Worm (Caenorhabditis elegans) whole organism, early embryonic: ENCODE results near the gene hrg-5.

Experiments
- B0310.2 ChIP-seq: sonication (generic microtip); optimal IDR thresholded peaks from 2 replicates; lab custom pipeline; 2016; ENCODE audit warnings: mild to moderate bottlenecking, missing genetic modification characterization, missing compliant biosample characterization
- F13C5.2 ChIP-seq: sonication (generic microtip); optimal IDR thresholded peaks from 2 replicates; lab custom pipeline; 2017; ENCODE audit warnings: mild to moderate bottlenecking, missing genetic modification characterization, inconsistent platforms, missing compliant biosample characterization
- aly-1 ChIP-seq: sonication (generic microtip); optimal IDR thresholded peaks from 2 replicates; lab custom pipeline; 2016; ENCODE audit warnings: missing genetic modification characterization, missing compliant biosample characterization
- ama-1 ChIP-seq: fragments of 150-350 bp; optimal IDR thresholded peaks from 2 replicates; lab custom pipeline; 2014
- ceh-13 ChIP-seq: fragments of 200-800 bp; sonication (Bioruptor generic); optimal IDR thresholded peaks from 2 replicates; lab custom pipeline; 2018; ENCODE audit warnings: mild to moderate bottlenecking, missing genetic modification characterization, missing compliant biosample characterization
- ceh-36 ChIP-seq: sonication (generic microtip); optimal IDR thresholded peaks from 2 replicates; lab custom pipeline; 2016; ENCODE audit warnings: missing genetic modification characterization, inconsistent platforms, missing compliant biosample characterization
- ets-7 ChIP-seq: sonication (generic microtip); optimal IDR thresholded peaks from 2 replicates; lab custom pipeline; 2016; ENCODE audit warnings: missing genotype, missing genetic modification characterization, missing compliant biosample characterization
- flt-1 ChIP-seq: fragments of 200-800 bp; sonication (Bioruptor generic); IDR thresholded peaks from 2 replicates; pipeline ENCODE4 v1.3.6; 2022; ENCODE audit warnings: missing genetic modification characterization, missing compliant biosample characterization
- hmbx-1 ChIP-seq: sonication (generic microtip); optimal IDR thresholded peaks from 2 replicates; lab custom pipeline; 2016; ENCODE audit warnings: mild to moderate bottlenecking, missing genetic modification characterization, missing compliant biosample characterization
- hmg-4 ChIP-seq: fragments of 200-800 bp; sonication (Bioruptor generic); optimal IDR thresholded peaks from 2 replicates; lab custom pipeline; 2018; ENCODE audit warnings: mild to moderate bottlenecking, missing genetic modification characterization, missing compliant biosample characterization
- hnd-1 ChIP-seq: sonication (generic microtip); optimal IDR thresholded peaks from 2 replicates; lab custom pipeline; 2016; ENCODE audit warnings: missing genetic modification characterization, missing compliant biosample characterization
- pes-1 ChIP-seq: fragments of 200-800 bp; sonication (Bioruptor generic); IDR thresholded peaks from 2 replicates; pipeline ENCODE4 v1.3.6; 2022; ENCODE audit warnings: missing genetic modification reagents, missing genetic modification characterization, missing compliant biosample characterization
- scrt-1 ChIP-seq: fragments of 200-800 bp; sonication (Bioruptor generic); IDR thresholded peaks from 2 replicates; pipeline ENCODE4 v1.3.6; 2022; ENCODE audit warnings: missing genetic modification characterization, missing compliant biosample characterization
- sea-1 ChIP-seq: fragments of 200-800 bp; sonication (Bioruptor generic); conservative IDR thresholded peaks from 2 replicates; pipeline ENCODE4 v1.3.6; 2022; ENCODE audit warnings: missing genetic modification characterization, missing compliant biosample characterization
- tbx-11 ChIP-seq: fragments of 200-800 bp; sonication (Bioruptor generic); IDR thresholded peaks from 2 replicates; pipeline ENCODE4 v1.3.6; 2022; ENCODE audit warnings: missing genetic modification characterization, missing compliant biosample characterization
- tbx-37 ChIP-seq: fragments of 200-800 bp; sonication (Bioruptor generic); conservative IDR thresholded peaks from 2 replicates; pipeline ENCODE4 v1.3.6; 2022; ENCODE audit warnings: missing genetic modification reagents, missing genetic modification characterization, missing compliant biosample characterization
- tra-4 ChIP-seq: sonication (generic microtip); optimal IDR thresholded peaks from 2 replicates; lab custom pipeline; 2017; ENCODE audit warnings: missing genetic modification characterization, missing compliant biosample characterization

hrg-5 gene

DNA sequence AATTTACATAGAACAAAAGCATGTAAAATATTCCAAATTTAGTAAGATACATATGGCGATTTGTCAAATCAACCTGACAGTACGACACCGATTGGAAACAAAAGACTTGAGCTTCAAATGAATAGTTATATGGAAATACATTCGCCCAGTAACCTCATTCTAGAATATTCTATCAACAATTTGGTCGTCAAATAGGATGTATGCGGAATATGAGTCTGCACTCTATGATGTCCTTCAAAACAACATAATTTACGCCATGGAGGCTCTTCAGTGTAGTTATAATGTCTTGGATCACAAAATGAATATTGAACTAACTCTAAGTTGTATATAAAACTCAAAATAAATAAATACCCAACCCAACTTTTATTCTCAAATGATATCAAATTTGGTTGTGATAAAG is 2.6 kb downstream of the hrg-5 start:
- TF ChIP-seq sea-1, result no peak
- TF ChIP-seq ceh-13 (GFP tag; lab: Kevin White, UChicago), result no peak
- TF ChIP-seq F13C5.2 (tag; lab: Kevin White, UChicago), result no peak
- TF ChIP-seq hmg-4 (GFP tag; lab: Kevin White, UChicago), result no peak
- TF ChIP-seq tbx-37 (GFP tag; lab: Robert Waterston, UW), result 0 out of 2 replicates have a peak, but pooled peaks have one; percentile 10

DNA sequence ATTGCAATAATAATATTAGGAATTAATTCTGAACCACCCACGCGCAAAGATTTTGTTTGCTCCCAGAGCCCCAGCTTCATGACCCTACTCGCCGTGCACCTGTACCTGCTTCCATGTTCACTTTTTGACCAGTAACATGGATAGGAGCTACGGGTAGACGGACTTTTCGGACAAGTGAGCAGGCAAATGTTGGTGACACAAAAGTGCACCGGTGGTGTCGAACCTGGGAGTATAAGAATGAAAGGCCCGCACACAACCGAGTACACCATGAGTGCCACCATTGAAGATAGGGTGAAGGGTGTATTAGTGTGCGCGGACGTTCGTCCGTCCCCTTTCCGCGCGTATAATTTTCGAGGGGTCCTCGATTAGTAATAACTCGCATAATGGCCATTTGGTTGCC is 3.3 kb downstream of the hrg-5 start:
- peak; percentile 93 for TF ChIP-seq hmbx-1 (tag; lab: Kevin White, UChicago)
- peak; percentile 98 for TF ChIP-seq ceh-13 (GFP tag; lab: Kevin White, UChicago)
- peak; percentile 96 for TF ChIP-seq hnd-1
- peak; percentile 96 for TF ChIP-seq ets-7 (tag; lab: Kevin White, UChicago)
- TF ChIP-seq scrt-1 (GFP tag; lab: Robert Waterston, UW), result peak; percentile 99
- TF ChIP-seq ama-1 (lab: Kevin White, UChicago), result peak; percentile 92
- peak; percentile 99 for TF ChIP-seq sea-1
- TF ChIP-seq ceh-36, result peak; percentile 98
- peak; percentile 100 for TF ChIP-seq hmg-4 (GFP tag; lab: Kevin White, UChicago)
- peak; percentile 99 for TF ChIP-seq tbx-11 (GFP tag; lab: Robert Waterston, UW)
- TF ChIP-seq tra-4 (tag; lab: Kevin White, UChicago), result peak; percentile 99
- TF ChIP-seq tbx-37 (GFP tag; lab: Robert Waterston, UW), result peak; percentile 99
- peak; percentile 99 for TF ChIP-seq F13C5.2 (tag; lab: Kevin White, UChicago)
- peak; percentile 99 for TF ChIP-seq B0310.2 (tag; lab: Kevin White, UChicago)
- TF ChIP-seq flt-1, result peak; percentile 100
- peak; percentile 100 for TF ChIP-seq aly-1 (tag; lab: Kevin White, UChicago)
- TF ChIP-seq pes-1 (GFP tag; lab: Robert Waterston, UW), result peak; percentile 99

DNA sequence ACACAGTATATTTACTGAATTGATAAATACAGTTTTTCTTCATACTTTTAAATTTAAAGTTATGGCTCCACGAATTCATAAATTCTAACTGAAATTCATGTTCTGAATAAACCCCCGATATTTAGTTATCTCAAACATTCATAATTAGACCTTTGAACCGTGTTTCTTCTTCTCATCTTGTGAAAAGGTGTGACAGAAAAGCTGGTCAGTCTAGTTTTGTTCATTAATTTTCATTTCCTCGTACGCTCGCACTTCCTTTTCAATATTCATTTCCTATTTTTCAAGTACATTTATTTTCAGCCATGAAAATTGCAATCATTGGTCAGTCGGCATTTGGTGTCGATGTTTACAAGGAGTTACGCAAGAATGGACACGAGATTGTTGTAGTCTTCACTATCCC is 6.9 kb downstream of the hrg-5 start, which contains the start of gene alh-3:
Gene alh-3 (plus strand): TSS at position 301 of the 400 bp plus-strand sequence.
- TF ChIP-seq aly-1 (tag; lab: Kevin White, UChicago) (no peak), tbx-11 (GFP tag; lab: Robert Waterston, UW) (no peak), F13C5.2 (tag; lab: Kevin White, UChicago) (no peak), scrt-1 (GFP tag; lab: Robert Waterston, UW) (no peak), hmg-4 (GFP tag; lab: Kevin White, UChicago) (no peak), sea-1 (no peak), flt-1 (no peak), hnd-1 (no peak), ets-7 (tag; lab: Kevin White, UChicago) (no peak), tra-4 (tag; lab: Kevin White, UChicago) (no peak), B0310.2 (tag; lab: Kevin White, UChicago) (no peak)

DNA sequence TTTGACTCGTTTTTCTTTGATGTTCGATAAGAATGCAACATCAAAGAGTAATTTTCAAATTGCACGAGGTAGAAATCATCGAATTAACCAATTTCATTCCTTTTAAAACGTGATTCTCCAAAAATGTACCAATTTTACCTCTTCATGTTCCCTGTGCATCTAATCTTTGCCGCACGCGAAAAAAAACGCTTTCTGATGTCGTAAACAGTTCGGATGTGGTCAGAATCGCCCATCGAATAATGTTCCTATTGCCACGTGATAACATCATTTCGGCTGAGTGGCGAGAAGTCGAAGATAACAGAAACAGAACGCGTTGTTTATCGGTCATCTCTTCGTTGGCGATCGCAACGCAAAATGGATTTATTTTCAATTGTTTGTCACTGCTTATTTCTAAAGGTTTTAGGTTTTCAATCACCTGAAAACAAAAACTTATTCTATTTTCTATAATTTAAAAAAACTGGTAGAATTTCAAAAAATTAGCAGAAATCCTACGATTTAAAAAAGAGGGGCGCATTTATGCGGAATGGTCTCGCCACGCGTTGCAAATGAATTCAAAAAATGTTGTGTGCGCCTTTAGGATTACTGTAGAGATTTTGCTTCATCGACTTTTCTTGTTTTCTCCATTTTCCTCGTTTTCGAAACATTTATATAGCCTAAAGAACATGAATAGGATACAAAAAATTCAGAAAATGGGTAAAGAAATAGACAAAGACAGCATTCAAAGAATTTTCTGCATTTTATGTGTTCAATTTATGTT is 7.5 kb downstream of the hrg-5 start, which contains the start of gene mogs-1:
Gene mogs-1 (minus strand): TSS at position 417 of the 757 bp plus-strand sequence.
- TF ChIP-seq ama-1 (lab: Kevin White, UChicago) (no peak), hmbx-1 (tag; lab: Kevin White, UChicago) (no peak), ceh-13 (GFP tag; lab: Kevin White, UChicago) (no peak), tra-4 (tag; lab: Kevin White, UChicago) (no peak), scrt-1 (GFP tag; lab: Robert Waterston, UW) (no peak), flt-1 (no peak), sea-1 (no peak), aly-1 (tag; lab: Kevin White, UChicago) (no peak), pes-1 (GFP tag; lab: Robert Waterston, UW) (no peak), tbx-37 (GFP tag; lab: Robert Waterston, UW) (no peak), B0310.2 (tag; lab: Kevin White, UChicago) (no peak), hnd-1 (no peak), hmg-4 (GFP tag; lab: Kevin White, UChicago) (no peak), ceh-36 (no peak), F13C5.2 (tag; lab: Kevin White, UChicago) (no peak)

DNA sequence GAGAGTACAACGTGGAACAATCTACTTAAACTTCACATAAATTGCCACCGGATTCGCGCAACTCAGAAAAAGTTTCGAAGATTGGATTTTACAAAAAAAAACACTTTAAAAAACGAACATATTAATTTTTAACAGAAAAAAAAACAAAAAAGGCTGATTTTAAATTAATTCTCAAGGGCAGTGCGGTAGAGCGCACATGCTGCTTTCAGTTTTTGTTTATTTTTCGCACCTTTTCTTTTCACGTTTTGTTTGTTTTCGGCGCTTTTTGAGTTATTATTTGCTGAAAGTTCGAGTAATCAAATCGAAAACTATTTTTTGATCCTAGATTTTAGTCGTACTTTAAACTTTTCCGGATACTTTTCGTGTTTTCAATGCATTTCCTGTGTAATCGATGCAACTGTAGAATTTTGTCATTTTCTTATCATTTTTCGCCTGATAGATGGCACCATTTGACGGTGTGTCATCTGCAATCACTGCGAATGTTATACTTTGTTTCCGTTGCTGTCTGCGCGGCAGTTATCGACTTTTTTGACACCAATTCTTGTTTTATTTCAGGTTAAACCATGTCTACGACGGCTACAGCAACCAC is 9.2 kb downstream of the hrg-5 start, which contains the start of gene F13H10.8:
Gene F13H10.8 (plus strand): TSS at position 556 of the 589 bp plus-strand sequence.
- TF ChIP-seq scrt-1 (GFP tag; lab: Robert Waterston, UW), result no peak
- no peak for TF ChIP-seq aly-1 (tag; lab: Kevin White, UChicago)
- no peak for TF ChIP-seq hmbx-1 (tag; lab: Kevin White, UChicago)
- TF ChIP-seq F13C5.2 (tag; lab: Kevin White, UChicago), result peak; percentile 12

DNA sequence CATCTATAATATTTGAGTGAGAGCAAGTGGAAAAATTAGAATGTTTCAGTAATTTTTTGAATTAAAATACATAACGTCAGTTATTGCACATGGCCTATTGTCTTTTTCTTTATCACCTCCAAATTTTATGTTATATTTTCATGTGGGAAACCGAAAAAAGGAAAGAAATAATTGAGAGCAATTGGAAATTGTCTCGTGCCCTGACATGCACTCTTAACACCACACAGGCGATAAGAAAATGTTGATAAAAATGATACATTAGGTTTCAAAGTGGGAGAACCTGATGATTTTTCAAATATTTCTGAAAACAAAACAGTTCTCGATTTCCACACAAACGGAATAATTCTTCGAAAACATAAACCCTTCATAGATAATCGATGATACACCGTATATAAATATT is 13.3 kb downstream of the hrg-5 start, which contains the start of gene F13H10.3:
Gene F13H10.3 (minus strand): TSS at position 73 of the 400 bp plus-strand sequence.
- TF ChIP-seq sea-1 (no peak), hmg-4 (GFP tag; lab: Kevin White, UChicago) (no peak), ceh-36 (no peak), B0310.2 (tag; lab: Kevin White, UChicago) (no peak), aly-1 (tag; lab: Kevin White, UChicago) (no peak), ets-7 (tag; lab: Kevin White, UChicago) (no peak), ama-1 (lab: Kevin White, UChicago) (no peak), hnd-1 (no peak), ceh-13 (GFP tag; lab: Kevin White, UChicago) (no peak), F13C5.2 (tag; lab: Kevin White, UChicago) (no peak), hmbx-1 (tag; lab: Kevin White, UChicago) (no peak), tbx-37 (GFP tag; lab: Robert Waterston, UW) (no peak), scrt-1 (GFP tag; lab: Robert Waterston, UW) (no peak), flt-1 (no peak), pes-1 (GFP tag; lab: Robert Waterston, UW) (no peak), tra-4 (tag; lab: Kevin White, UChicago) (no peak), tbx-11 (GFP tag; lab: Robert Waterston, UW) (no peak)
